Fruit fly (Drosophila melanogaster) whole organism, adult: ENCODE measurements around the gene CG32284.

Source experiments
- CG12768 ChIP-seq: fragments of 200-800 bp; sonication (Bioruptor generic); optimal IDR thresholded peaks from 2 replicates; lab custom pipeline; 2017; ENCODE audit warnings: missing biosample characterization, missing genetic modification characterization, mild to moderate bottlenecking, moderate library complexity, missing genetic modification reagents
- CG5204 ChIP-seq: fragments of 200-800 bp; sonication (Bioruptor generic); optimal IDR thresholded peaks from 2 replicates; lab custom pipeline; 2016; ENCODE audit warnings: missing biosample characterization, missing genetic modification characterization
- kay ChIP-seq: fragments of 200-800 bp; sonication (Bioruptor generic); peaks from one replicate; lab custom pipeline; 2016; ENCODE audit warnings: missing biosample characterization, missing genetic modification characterization, borderline replicate concordance

- TF ChIP-seq CG12768 (GFP tag; lab: Kevin White, UChicago) (no peak), CG5204 (no peak), kay (GFP tag; lab: Kevin White, UChicago) (no peak)
These were observed 17.4 kb upstream of the CG32284 start, which contains the start of the genes CG32278 and CG32281 for dm6 chr3L:3169107-3169506.
